Worm (Caenorhabditis elegans): ENCODE data around the gene aak-1.

Gene aak-1

ce11 chrIII:8710310-8710709, 50.6 kb downstream of the aak-1 start, which contains the start of gene B0303.11:
TSS of gene B0303.11 (minus strand) at chrIII:8710410.
- TF ChIP-seq blmp-1 (tag; optimal IDR thresholded peaks at IDR 0.05; ENCODE audit: insufficient read depth) (no peak), mbf-1 (tag; optimal IDR thresholded peaks at IDR 0.05) (no peak), ceh-82 (tag; optimal IDR thresholded peaks at IDR 0.05) (no peak), zag-1 (tag; optimal IDR thresholded peaks at IDR 0.05) (no peak), crh-2 (tag; optimal IDR thresholded peaks at IDR 0.05) (no peak), fos-1 (tag; optimal IDR thresholded peaks at IDR 0.05) (no peak), unc-39 (tag; optimal IDR thresholded peaks at IDR 0.05) (no peak), ztf-1 (GFP tag; conservative IDR thresholded peaks at IDR 0.05) (no peak), R02D3.7 (tag; optimal IDR thresholded peaks at IDR 0.05) (no peak), unc-62 (GFP tag; optimal IDR thresholded peaks at IDR 0.05) (no peak), aly-2 (tag; optimal IDR thresholded peaks at IDR 0.05) (no peak), sem-4 (tag; optimal IDR thresholded peaks at IDR 0.05) (no peak), ceh-16 (tag; optimal IDR thresholded peaks at IDR 0.05) (no peak), nhr-129 (tag; optimal IDR thresholded peaks at IDR 0.05) (no peak), peb-1 (tag; optimal IDR thresholded peaks at IDR 0.05) (no peak), sma-9 (GFP tag; optimal IDR thresholded peaks at IDR 0.05) (no peak), sma-9 (tag; optimal IDR thresholded peaks at IDR 0.05) (no peak), nhr-11 (tag; optimal IDR thresholded peaks at IDR 0.05) (no peak), unc-55 (GFP tag; optimal IDR thresholded peaks at IDR 0.05) (no peak), snpc-4 (tag; optimal IDR thresholded peaks at IDR 0.05) (no peak), lsy-2 (tag; optimal IDR thresholded peaks at IDR 0.05) (no peak)

ce11 chrIII:8709735-8710134, 51.2 kb downstream of the aak-1 start:
- peak; percentile 48 for TF ChIP-seq sma-9 (GFP tag; optimal IDR thresholded peaks at IDR 0.05)
- TF ChIP-seq sma-9 (tag; optimal IDR thresholded peaks at IDR 0.05), result no peak
- TF ChIP-seq snpc-4 (tag; optimal IDR thresholded peaks at IDR 0.05), result no peak
- TF ChIP-seq blmp-1 (tag; optimal IDR thresholded peaks at IDR 0.05; ENCODE audit: insufficient read depth), result peak; percentile 67
- no peak for TF ChIP-seq zag-1 (tag; optimal IDR thresholded peaks at IDR 0.05)
- TF ChIP-seq unc-55 (GFP tag; optimal IDR thresholded peaks at IDR 0.05), result no peak
- TF ChIP-seq elt-3 (tag; optimal IDR thresholded peaks at IDR 0.05), result no peak
- TF ChIP-seq sma-3 (GFP tag; optimal IDR thresholded peaks at IDR 0.05), result no peak
- TF ChIP-seq mdl-1 (tag; optimal IDR thresholded peaks at IDR 0.05), result no peak

Measured in whole organism, L2 larva.